Fruit fly (Drosophila melanogaster) whole organism, prepupa: ENCODE results near the gene Corp.

ENCODE experiments used
- CG11294 ChIP-seq: fragments of 200-800 bp; sonication (Bioruptor generic); IDR thresholded peaks from 2 replicates; pipeline ENCODE4 v1.3.6; 2022; ENCODE audit warnings: missing biosample characterization, missing genetic modification characterization
- CG6808 ChIP-seq: fragments of 200-800 bp; sonication (Bioruptor generic); optimal IDR thresholded peaks from 3 replicates; lab custom pipeline; 2017; ENCODE audit warnings: missing biosample characterization, missing genetic modification characterization, mild to moderate bottlenecking, moderate library complexity, missing genetic modification reagents

DNA sequence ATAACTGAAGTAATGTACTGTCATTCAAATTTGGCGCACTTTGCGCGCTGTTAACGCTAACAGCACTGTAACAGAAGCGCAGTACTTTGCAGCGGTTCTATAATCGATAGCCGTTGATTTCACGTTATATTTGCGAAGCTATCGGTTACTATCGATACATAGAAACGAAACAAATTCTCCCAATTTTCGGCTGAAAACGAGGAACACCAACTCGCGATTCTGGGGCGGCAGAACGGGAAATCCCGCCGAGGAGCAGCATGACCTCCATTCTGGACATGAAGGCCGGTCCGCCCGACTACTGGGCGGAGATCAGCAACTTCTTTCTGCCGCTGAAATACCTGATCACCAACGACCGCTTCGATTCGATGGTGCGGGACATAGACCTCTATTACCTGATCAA, 2.1 kb upstream of the Corp start, which contains the start of gene CG1636:
- TF ChIP-seq CG11294 (GFP tag; lab: Robert Waterston, UW): no peak
- TF ChIP-seq CG6808 (GFP tag; lab: Kevin White, UChicago): no peak
